Fruit fly (Drosophila melanogaster) whole organism, embryonic: ENCODE data around the gene Cht2.

Experiments
- BEAF-32 ChIP-seq: fragments of 200-800 bp; sonication (Bioruptor generic); optimal IDR thresholded peaks from 3 replicates; lab custom pipeline; 2017; ENCODE audit warnings: missing biosample characterization, missing genetic modification characterization, mild to moderate bottlenecking, moderate library complexity, missing genetic modification reagents
- CG10654 ChIP-seq: fragments of 200-800 bp; sonication (Bioruptor generic); optimal IDR thresholded peaks from 2 replicates; lab custom pipeline; 2016; ENCODE audit warnings: missing biosample characterization, missing genetic modification characterization
- CG13424 ChIP-seq: fragments of 200-800 bp; sonication (Bioruptor generic); optimal IDR thresholded peaks from 2 replicates; lab custom pipeline; 2019; ENCODE audit warnings: missing biosample characterization, mild to moderate bottlenecking, missing genetic modification characterization, moderate library complexity
- CG14710 ChIP-seq: fragments of 200-800 bp; sonication (Bioruptor generic); optimal IDR thresholded peaks from 3 replicates; lab custom pipeline; 2019; ENCODE audit warnings: missing biosample characterization, mild to moderate bottlenecking, missing genetic modification characterization, moderate library complexity
- CG1832 ChIP-seq: fragments of 200-800 bp; sonication (Bioruptor generic); optimal IDR thresholded peaks from 2 replicates; lab custom pipeline; 2017; ENCODE audit warnings: missing biosample characterization, mild to moderate bottlenecking, missing genetic modification characterization, inconsistent platforms
- CG18476 ChIP-seq: fragments of 200-800 bp; sonication (Bioruptor generic); optimal IDR thresholded peaks from 2 replicates; lab custom pipeline; 2016; ENCODE audit warnings: missing biosample characterization, mild to moderate bottlenecking, missing genetic modification characterization
- CG2875 ChIP-seq: fragments of 200-800 bp; sonication (Bioruptor generic); optimal IDR thresholded peaks from 2 replicates; lab custom pipeline; 2017; ENCODE audit warnings: missing biosample characterization, mild to moderate bottlenecking, missing genetic modification characterization, missing genetic modification reagents
- CG4282 ChIP-seq: fragments of 200-800 bp; sonication (Bioruptor generic); optimal IDR thresholded peaks from 2 replicates; lab custom pipeline; 2016; ENCODE audit warnings: missing biosample characterization, missing genetic modification characterization
- CG4360 ChIP-seq: fragments of 200-800 bp; sonication (Bioruptor generic); IDR thresholded peaks from 2 replicates; pipeline ENCODE4 v1.3.6; 2022; ENCODE audit warnings: missing biosample characterization, missing genetic modification characterization
- CG4617 ChIP-seq: fragments of 200-800 bp; sonication (Bioruptor generic); optimal IDR thresholded peaks from 3 replicates; lab custom pipeline; 2016; ENCODE audit warnings: missing biosample characterization, missing genetic modification characterization, borderline replicate concordance
- CG6791 ChIP-seq: fragments of 200-800 bp; sonication (Bioruptor generic); IDR thresholded peaks from 3 replicates; pipeline ENCODE4 v1.3.6; 2022; ENCODE audit warnings: missing biosample characterization, missing genetic modification characterization; ENCODE audit not compliant: partially characterized antibody
- CG8290 ChIP-seq, 3 experiments: fragments of 200-800 bp; sonication (Bioruptor generic); optimal IDR thresholded peaks; 2 replicates each; lab custom pipeline; 2016 to 2019; ENCODE audit warnings: missing biosample characterization in 3 of 3, missing genetic modification characterization in 3 of 3, mild to moderate bottlenecking in 2 of 3, moderate library complexity in 1 of 3
- CG9797 ChIP-seq: fragments of 200-800 bp; sonication (Bioruptor generic); optimal IDR thresholded peaks from 3 replicates; lab custom pipeline; 2018; ENCODE audit warnings: missing biosample characterization, mild to moderate bottlenecking, missing genetic modification characterization
- CG9817 ChIP-seq: fragments of 200-800 bp; sonication (Bioruptor generic); optimal IDR thresholded peaks from 2 replicates; lab custom pipeline; 2018; ENCODE audit warnings: missing biosample characterization, mild to moderate bottlenecking, missing genetic modification characterization, moderate library complexity
- D19B ChIP-seq: fragments of 200-800 bp; sonication (Bioruptor generic); optimal IDR thresholded peaks from 2 replicates; lab custom pipeline; 2017; ENCODE audit warnings: missing biosample characterization, mild to moderate bottlenecking, missing genetic modification characterization
- Dad ChIP-seq: fragments of 200-800 bp; sonication (Bioruptor generic); optimal IDR thresholded peaks from 3 replicates; lab custom pipeline; 2016; ENCODE audit warnings: missing biosample characterization, missing genetic modification characterization
- Dip3 ChIP-seq: fragments of 200-800 bp; sonication (Bioruptor generic); optimal IDR thresholded peaks from 3 replicates; lab custom pipeline; 2016; ENCODE audit warnings: missing biosample characterization, missing genetic modification characterization
- Dll ChIP-seq: fragments of 200-800 bp; sonication (Bioruptor generic); IDR thresholded peaks from 4 replicates; pipeline ENCODE4 v1.3.6; 2022; ENCODE audit warnings: missing biosample characterization, missing genetic modification characterization; ENCODE audit not compliant: partially characterized antibody
- ERR ChIP-seq: fragments of 200-800 bp; sonication (Bioruptor generic); optimal IDR thresholded peaks from 2 replicates; lab custom pipeline; 2016; ENCODE audit warnings: missing biosample characterization, missing genetic modification characterization
- Ets97D ChIP-seq: fragments of 200-800 bp; sonication (Bioruptor generic); optimal IDR thresholded peaks from 3 replicates; lab custom pipeline; 2016; ENCODE audit warnings: missing biosample characterization, missing genetic modification characterization
- Fer3 ChIP-seq: fragments of 200-800 bp; sonication (Bioruptor generic); optimal IDR thresholded peaks from 2 replicates; lab custom pipeline; 2018; ENCODE audit warnings: missing biosample characterization, mild to moderate bottlenecking, missing genetic modification characterization, moderate library complexity
- H2.0 ChIP-seq: fragments of 200-800 bp; sonication (Bioruptor generic); IDR thresholded peaks from 2 replicates; pipeline ENCODE4 v1.3.6; 2022; ENCODE audit warnings: missing biosample characterization, missing genetic modification characterization
- MBD-R2 ChIP-seq: fragments of 200-800 bp; sonication (Bioruptor generic); IDR thresholded peaks from 2 replicates; pipeline ENCODE4 v1.3.6; 2022; ENCODE audit warnings: missing biosample characterization, missing genetic modification characterization
- Mad ChIP-seq: fragments of 200-800 bp; sonication (Bioruptor generic); optimal IDR thresholded peaks from 2 replicates; lab custom pipeline; 2016; ENCODE audit warnings: missing biosample characterization, missing genetic modification characterization
- Med ChIP-seq: fragments of 200-800 bp; sonication (Bioruptor generic); peaks from one replicate; lab custom pipeline; 2016; ENCODE audit warnings: missing biosample characterization, missing genetic modification characterization, mild to moderate bottlenecking, inconsistent platforms, moderate library complexity
- Myb ChIP-seq: fragments of 200-800 bp; sonication (Bioruptor generic); optimal IDR thresholded peaks from 2 replicates; lab custom pipeline; 2016; ENCODE audit warnings: missing biosample characterization, missing genetic modification characterization
- Pdp1 ChIP-seq, 2 experiments: fragments of 200-800 bp; sonication (Bioruptor generic); optimal IDR thresholded peaks; 3 replicates each; lab custom pipeline; 2016; ENCODE audit warnings: missing biosample characterization in 2 of 2, missing genetic modification characterization in 2 of 2, mild to moderate bottlenecking in 1 of 2, moderate library complexity in 1 of 2
- Rfx ChIP-seq: fragments of 200-800 bp; sonication (Bioruptor generic); IDR thresholded peaks from 2 replicates; pipeline ENCODE4 v1.3.6; 2022; ENCODE audit warnings: missing biosample characterization, missing genetic modification characterization
- Sry-β ChIP-seq: fragments of 200-800 bp; sonication (Bioruptor generic); optimal IDR thresholded peaks from 2 replicates; lab custom pipeline; 2018; ENCODE audit warnings: missing biosample characterization, mild to moderate bottlenecking, missing genetic modification characterization, moderate library complexity
- TFAM ChIP-seq: fragments of 200-800 bp; sonication (Bioruptor generic); optimal IDR thresholded peaks from 2 replicates; lab custom pipeline; 2017; ENCODE audit warnings: missing biosample characterization, missing genetic modification characterization, inconsistent platforms
- Tbp ChIP-seq: fragments of >200 bp; optimal IDR thresholded peaks from 2 replicates; lab custom pipeline; 2018; ENCODE audit warnings: missing biosample characterization, missing genetic modification characterization
- ase ChIP-seq: fragments of 200-800 bp; sonication (Bioruptor generic); IDR thresholded peaks from 3 replicates; pipeline ENCODE4 v1.3.6; 2022; ENCODE audit warnings: missing biosample characterization, missing genetic modification characterization
- bbx ChIP-seq: fragments of 200-800 bp; sonication (Bioruptor generic); IDR thresholded peaks from 2 replicates; pipeline ENCODE4 v1.3.6; 2022; ENCODE audit warnings: missing biosample characterization, missing genetic modification characterization; ENCODE audit not compliant: partially characterized antibody
- br ChIP-seq: fragments of >200 bp; optimal IDR thresholded peaks from 2 replicates; lab custom pipeline; 2017
- chif ChIP-seq, 2 experiments: fragments of 200-800 bp; sonication (Bioruptor generic); optimal IDR thresholded peaks; 3 replicates each; lab custom pipeline; 2016; ENCODE audit warnings: missing biosample characterization in 2 of 2, missing genetic modification characterization in 2 of 2
- chinmo ChIP-seq: fragments of 200-800 bp; sonication (Bioruptor generic); IDR thresholded peaks from 4 replicates; pipeline ENCODE4 v1.3.6; 2022; ENCODE audit warnings: missing biosample characterization, missing genetic modification characterization; ENCODE audit not compliant: partially characterized antibody
- emc ChIP-seq: fragments of 200-800 bp; sonication (Bioruptor generic); optimal IDR thresholded peaks from 2 replicates; lab custom pipeline; 2016; ENCODE audit warnings: missing biosample characterization, missing genetic modification characterization
- ftz-f1 ChIP-seq: fragments of 200-800 bp; sonication (Bioruptor generic); optimal IDR thresholded peaks from 2 replicates; lab custom pipeline; 2016; ENCODE audit warnings: missing biosample characterization, missing genetic modification characterization
- gem ChIP-seq: fragments of 200-800 bp; sonication (Bioruptor generic); optimal IDR thresholded peaks from 2 replicates; lab custom pipeline; 2019; ENCODE audit warnings: missing biosample characterization, mild to moderate bottlenecking, missing genetic modification characterization, moderate library complexity
- gfzf ChIP-seq: fragments of 200-800 bp; sonication (Bioruptor generic); optimal IDR thresholded peaks from 2 replicates; lab custom pipeline; 2016; ENCODE audit warnings: missing biosample characterization, mild to moderate bottlenecking, missing genetic modification characterization, moderate library complexity
- hb ChIP-seq: fragments of 200-800 bp; sonication (Bioruptor generic); IDR thresholded peaks from 3 replicates; pipeline ENCODE4 v1.3.6; 2022; ENCODE audit warnings: missing biosample characterization, missing genetic modification characterization; ENCODE audit not compliant: partially characterized antibody
- nmo ChIP-seq: fragments of 200-800 bp; sonication (Bioruptor generic); optimal IDR thresholded peaks from 2 replicates; lab custom pipeline; 2018; ENCODE audit warnings: missing biosample characterization, mild to moderate bottlenecking, missing genetic modification characterization, moderate library complexity
- row ChIP-seq: fragments of 200-800 bp; sonication (Bioruptor generic); IDR thresholded peaks from 3 replicates; pipeline ENCODE4 v1.3.6; 2022; ENCODE audit warnings: missing biosample characterization, missing genetic modification characterization
- salm ChIP-seq: fragments of 200-800 bp; sonication (Bioruptor generic); optimal IDR thresholded peaks from 2 replicates; lab custom pipeline; 2018; ENCODE audit warnings: missing biosample characterization, mild to moderate bottlenecking, missing genetic modification characterization
- sens ChIP-seq: fragments of 200-800 bp; sonication (Bioruptor generic); peaks from one replicate; lab custom pipeline; 2016; ENCODE audit warnings: missing biosample characterization, missing genetic modification characterization
- sna ChIP-seq: fragments of 200-800 bp; sonication (Bioruptor generic); IDR thresholded peaks from 2 replicates; pipeline ENCODE4 v1.3.6; 2022; ENCODE audit warnings: missing biosample characterization, missing genetic modification characterization; ENCODE audit not compliant: partially characterized antibody
- so ChIP-seq: fragments of 200-800 bp; sonication (Bioruptor generic); IDR thresholded peaks from 3 replicates; pipeline ENCODE4 v1.3.6; 2022; ENCODE audit warnings: missing biosample characterization, missing genetic modification characterization

Cht2 gene

dm6 chr3L:1738375-1739328, 17.1 kb downstream of the Cht2 start, which contains the start of gene Gk2 (continued):
- TF ChIP-seq D19B (GFP tag; lab: Kevin White, UChicago), result no peak
- peak; percentile 21 for TF ChIP-seq CG4617 (GFP tag; lab: Kevin White, UChicago)
- peak; percentile 38 for TF ChIP-seq MBD-R2 (GFP tag; lab: Robert Waterston, UW)
- TF ChIP-seq CG9797 (GFP tag; lab: Kevin White, UChicago), result peak; percentile 69
- TF ChIP-seq nmo, result no peak
- TF ChIP-seq salm (tag; lab: Kevin White, UChicago), result no peak
- TF ChIP-seq CG8290 (GFP tag; optimal IDR thresholded peaks at IDR 0.05; lab: Kevin White, UChicago), result no peak
- TF ChIP-seq CG8290 (tag; optimal IDR thresholded peaks at IDR 0.05; lab: Kevin White, UChicago), result peak in 1 of 2 experiments; percentile 11
- peak; percentile 72 for TF ChIP-seq sens (GFP tag; lab: Kevin White, UChicago)
- TF ChIP-seq bbx (GFP tag; lab: Robert Waterston, UW), result peak; percentile 45
- peak; percentile 70 for TF ChIP-seq BEAF-32 (GFP tag; lab: Kevin White, UChicago)
- TF ChIP-seq row, result 0 out of 3 replicates have a peak, but pooled peaks have one; percentile 5
- TF ChIP-seq gem (tag; lab: Kevin White, UChicago), result no peak
- no peak for TF ChIP-seq chif (GFP tag; optimal IDR thresholded peaks at IDR 0.05; lab: Kevin White, UChicago)
- TF ChIP-seq sna (GFP tag; lab: Robert Waterston, UW), result peak; percentile 31; the same call in 1 of the 2 replicates
- TF ChIP-seq CG14710, result peak; percentile 48
- TF ChIP-seq so, result no peak
- TF ChIP-seq ftz-f1 (GFP tag; lab: Kevin White, UChicago), result no peak
- TF ChIP-seq gfzf (GFP tag; lab: Kevin White, UChicago), result peak; percentile 90
- peak; percentile 55; the same call in 3 of the 4 replicates for TF ChIP-seq Dll (GFP tag; lab: Robert Waterston, UW)
- peak; percentile 5 for TF ChIP-seq Fer3 (tag; lab: Kevin White, UChicago)
- no peak for TF ChIP-seq emc (GFP tag; lab: Kevin White, UChicago)
- TF ChIP-seq Dip3, result no peak
- peak; percentile 67; the same call in 1 of the 4 replicates for TF ChIP-seq chinmo
- no peak for TF ChIP-seq CG13424
- peak; percentile 32; the same call in 1 of the 2 replicates for TF ChIP-seq Rfx (GFP tag; lab: Robert Waterston, UW)
- TF ChIP-seq ase, result no peak
- peak; percentile 48; the same call in 1 of the 3 replicates for TF ChIP-seq CG6791 (GFP tag; lab: Robert Waterston, UW)
- TF ChIP-seq CG10654 (GFP tag; lab: Kevin White, UChicago), result no peak
- TF ChIP-seq Med (GFP tag; lab: Kevin White, UChicago), result peak; percentile 88
- TF ChIP-seq H2.0 (GFP tag; lab: Robert Waterston, UW), result no peak
- no peak for TF ChIP-seq ERR (GFP tag; lab: Kevin White, UChicago)
- TF ChIP-seq CG1832 (GFP tag; lab: Kevin White, UChicago), result no peak
- no peak for TF ChIP-seq Sry-β (GFP tag; lab: Kevin White, UChicago)
- TF ChIP-seq CG4360 (GFP tag; lab: Robert Waterston, UW), result no peak
- TF ChIP-seq Tbp, result no peak
- TF ChIP-seq br (lab: Kevin White, UChicago), result no peak
- no peak for TF ChIP-seq hb
- TF ChIP-seq CG2875 (GFP tag; lab: Kevin White, UChicago), result no peak
- peak; percentile 55 for TF ChIP-seq Ets97D
- no peak for TF ChIP-seq Dad (GFP tag; lab: Kevin White, UChicago)
- TF ChIP-seq Mad, result no peak
- peak in 1 of 2 experiments; percentile 52 for TF ChIP-seq Pdp1 (GFP tag; optimal IDR thresholded peaks at IDR 0.05; lab: Kevin White, UChicago)
- no peak for TF ChIP-seq CG9817 (tag; lab: Kevin White, UChicago)
- TF ChIP-seq TFAM (GFP tag; lab: Kevin White, UChicago), result no peak
- TF ChIP-seq Myb, result peak; percentile 58
- TF ChIP-seq CG18476, result no peak
- TF ChIP-seq CG4282 (GFP tag; lab: Kevin White, UChicago), result no peak
